Worm (Caenorhabditis elegans) whole organism, L2 larva: ENCODE measurements around the gene acs-7.

Source experiments
- aly-2 ChIP-seq: fragments of 150-350 bp; optimal IDR thresholded peaks from 2 replicates; lab custom pipeline; 2014; ENCODE audit warnings: missing biosample characterization, missing genetic modification characterization
- fos-1 ChIP-seq: fragments of 150-350 bp; optimal IDR thresholded peaks from 2 replicates; lab custom pipeline; 2014; ENCODE audit warnings: missing biosample characterization, missing genetic modification characterization
- lin-13 ChIP-seq: fragments of 150-350 bp; optimal IDR thresholded peaks from 2 replicates; lab custom pipeline; 2014; ENCODE audit warnings: missing biosample characterization, missing genetic modification reagents, missing genetic modification characterization

DNA sequence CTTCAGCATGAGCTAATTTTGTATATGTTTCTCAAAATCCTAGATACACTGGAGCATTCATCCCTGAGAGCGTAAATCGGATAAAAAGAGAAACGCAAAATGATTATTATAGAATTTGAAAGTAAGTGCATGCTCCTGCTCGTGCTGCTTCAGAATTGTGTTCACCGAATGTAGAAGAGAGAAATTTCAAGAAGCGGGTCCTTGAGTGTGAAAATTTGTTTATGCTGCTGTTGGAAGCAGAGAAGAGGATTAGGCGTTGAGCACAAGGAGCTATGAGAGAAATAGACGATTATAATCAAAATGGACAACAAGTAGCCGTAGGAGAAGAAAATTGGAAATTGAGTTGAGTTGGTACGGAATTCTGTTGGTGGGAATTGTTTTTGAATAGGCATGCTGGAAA lies 19.9 kb downstream of the acs-7 start:
- TF ChIP-seq lin-13 (GFP tag; lab: Kevin White, UChicago) (no peak), aly-2 (tag; lab: Kevin White, UChicago) (no peak), fos-1 (no peak)
